Fruit fly (Drosophila melanogaster): ENCODE measurements around the gene Gr98c.

- TF ChIP-seq EcR (GFP tag; optimal IDR thresholded peaks at IDR 0.05) (no peak), Dll (optimal IDR thresholded peaks at IDR 0.05) (no peak), pan (optimal IDR thresholded peaks at IDR 0.05) (no peak), psq (optimal IDR thresholded peaks at IDR 0.05) (no peak), CG8478 (optimal IDR thresholded peaks at IDR 0.05) (no peak)
Measured at dm6 chr3R:27582634-27583181, 38.5 kb downstream of the Gr98c start, which contains the start of gene pins.
